Worm (Caenorhabditis elegans) whole organism, early embryonic: Measurements from ENCODE around the gene unc-47.

Experiments used
- aly-1 ChIP-seq: sonication (generic microtip); optimal IDR thresholded peaks from 2 replicates; lab custom pipeline; 2016; ENCODE audit warnings: missing genetic modification characterization, missing compliant biosample characterization
- ama-1 ChIP-seq: fragments of 150-350 bp; optimal IDR thresholded peaks from 2 replicates; lab custom pipeline; 2014
- ceh-13 ChIP-seq: fragments of 200-800 bp; sonication (Bioruptor generic); optimal IDR thresholded peaks from 2 replicates; lab custom pipeline; 2018; ENCODE audit warnings: mild to moderate bottlenecking, missing genetic modification characterization, missing compliant biosample characterization
- hnd-1 ChIP-seq: sonication (generic microtip); optimal IDR thresholded peaks from 2 replicates; lab custom pipeline; 2016; ENCODE audit warnings: missing genetic modification characterization, missing compliant biosample characterization
- tra-4 ChIP-seq: sonication (generic microtip); optimal IDR thresholded peaks from 2 replicates; lab custom pipeline; 2017; ENCODE audit warnings: missing genetic modification characterization, missing compliant biosample characterization

DNA sequence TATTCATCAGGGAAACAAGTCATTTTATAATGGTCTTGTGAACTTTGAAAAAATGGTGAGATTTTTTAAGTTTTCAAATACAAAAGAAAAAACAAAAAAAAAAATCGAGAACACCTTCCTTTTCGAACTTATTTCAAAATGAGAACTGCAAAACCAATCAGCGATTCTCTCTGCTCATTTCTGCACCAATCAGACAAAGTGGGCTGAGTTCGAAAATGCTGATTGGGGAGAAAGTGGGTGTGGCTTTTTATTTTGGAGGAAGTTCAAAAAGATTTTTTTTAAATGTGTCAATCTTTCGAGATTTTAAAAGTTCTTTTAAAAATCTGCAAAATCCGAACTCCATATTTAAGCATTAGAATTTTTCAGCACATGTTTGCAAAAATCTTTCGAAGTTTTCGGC is 8.5 kb upstream of the unc-47 start:
- TF ChIP-seq tra-4 (tag; lab: Kevin White, UChicago) (no peak), ama-1 (lab: Kevin White, UChicago) (no peak), ceh-13 (GFP tag; lab: Kevin White, UChicago) (no peak), hnd-1 (tag; lab: Kevin White, UChicago) (no peak), aly-1 (tag; lab: Kevin White, UChicago) (no peak)
